Worm (Caenorhabditis elegans) whole organism, L3 larva: ENCODE results near the gene alh-11.

Experiments
- R02D3.7 ChIP-seq: fragments of 150-350 bp; optimal IDR thresholded peaks from 2 replicates; lab custom pipeline; 2014; ENCODE audit warnings: missing biosample characterization, missing genetic modification characterization
- ZK546.5 ChIP-seq: sonication (generic microtip); optimal IDR thresholded peaks from 2 replicates; lab custom pipeline; 2017; ENCODE audit warnings: missing biosample characterization, missing genetic modification characterization
- aly-2 ChIP-seq: fragments of 150-350 bp; optimal IDR thresholded peaks from 2 replicates; lab custom pipeline; 2014; ENCODE audit warnings: missing biosample characterization, missing genetic modification characterization
- ama-1 ChIP-seq: fragments of 150-350 bp; optimal IDR thresholded peaks from 2 replicates; lab custom pipeline; 2018
- ceh-16 ChIP-seq: sonication (generic microtip); optimal IDR thresholded peaks from 2 replicates; lab custom pipeline; 2017; ENCODE audit warnings: missing biosample characterization, missing genetic modification characterization
- ceh-28 ChIP-seq: fragments of 150-350 bp; optimal IDR thresholded peaks from 2 replicates; lab custom pipeline; 2014; ENCODE audit warnings: missing biosample characterization, missing genetic modification reagents, missing genetic modification characterization
- ceh-82 ChIP-seq: fragments of 150-350 bp; optimal IDR thresholded peaks from 2 replicates; lab custom pipeline; 2014; ENCODE audit warnings: missing biosample characterization, missing genetic modification characterization
- daf-12 ChIP-seq: fragments of 150-350 bp; optimal IDR thresholded peaks from 2 replicates; lab custom pipeline; 2014; ENCODE audit warnings: missing biosample characterization, missing genetic modification reagents, missing genetic modification characterization
- elt-1 ChIP-seq: fragments of 150-350 bp; optimal IDR thresholded peaks from 2 replicates; lab custom pipeline; 2014; ENCODE audit warnings: missing biosample characterization, missing genetic modification characterization
- elt-2 ChIP-seq: sonication (generic microtip); optimal IDR thresholded peaks from 2 replicates; lab custom pipeline; 2016; ENCODE audit warnings: missing genetic modification reagents, mild to moderate bottlenecking, missing genetic modification characterization, missing compliant biosample characterization
- elt-3 ChIP-seq, 3 experiments: fragments of 150-350 bp in 1 of 3; sonication (generic microtip) in 2 of 3; optimal IDR thresholded peaks; 2 replicates in 2 of 3; 4 replicates in 1 of 3; lab custom pipeline; 2014 to 2017; ENCODE audit warnings: missing biosample characterization in 3 of 3, missing genetic modification characterization in 3 of 3
- eor-1 ChIP-seq, 2 experiments: fragments of 150-350 bp; optimal IDR thresholded peaks; 2 replicates each; lab custom pipeline; 2014 to 2018; ENCODE audit warnings: missing biosample characterization in 2 of 2, missing genetic modification characterization in 2 of 2
- fkh-10 ChIP-seq: sonication (generic microtip); optimal IDR thresholded peaks from 2 replicates; lab custom pipeline; 2017; ENCODE audit warnings: missing biosample characterization, missing genetic modification reagents, missing genetic modification characterization
- fkh-2 ChIP-seq: fragments of 150-350 bp; optimal IDR thresholded peaks from 2 replicates; lab custom pipeline; 2014; ENCODE audit warnings: missing biosample characterization, missing genetic modification reagents, missing genetic modification characterization
- fos-1 ChIP-seq: fragments of 150-350 bp; optimal IDR thresholded peaks from 2 replicates; lab custom pipeline; 2014; ENCODE audit warnings: missing biosample characterization, missing genetic modification characterization
- hmg-11 ChIP-seq: sonication (generic microtip); optimal IDR thresholded peaks from 2 replicates; lab custom pipeline; 2016; ENCODE audit warnings: missing genetic modification characterization, missing compliant biosample characterization
- jun-1 ChIP-seq: fragments of 150-350 bp; optimal IDR thresholded peaks from 2 replicates; lab custom pipeline; 2014; ENCODE audit warnings: missing biosample characterization, missing genetic modification reagents, missing genetic modification characterization
- lin-39 ChIP-seq: fragments of 150-350 bp; optimal IDR thresholded peaks from 2 replicates; lab custom pipeline; 2018; ENCODE audit warnings: missing biosample characterization, missing genetic modification reagents, missing genetic modification characterization
- lsy-12 ChIP-seq: sonication (generic microtip); optimal IDR thresholded peaks from 2 replicates; lab custom pipeline; 2016; ENCODE audit warnings: mild to moderate bottlenecking, missing genetic modification characterization, missing compliant biosample characterization
- mdl-1 ChIP-seq: fragments of 150-350 bp; optimal IDR thresholded peaks from 2 replicates; lab custom pipeline; 2014; ENCODE audit warnings: missing biosample characterization, missing genetic modification characterization
- mml-1 ChIP-seq: fragments of 150-350 bp; sonication (generic microtip); optimal IDR thresholded peaks from 3 replicates; lab custom pipeline; 2014; ENCODE audit warnings: missing biosample characterization, missing genetic modification characterization
- nfya-1 ChIP-seq: sonication (generic microtip); optimal IDR thresholded peaks from 2 replicates; lab custom pipeline; 2017; ENCODE audit warnings: missing genetic modification characterization, mild to moderate bottlenecking, missing compliant biosample characterization, antibody characterized with exemption, moderate library complexity; ENCODE audit not compliant: insufficient read depth
- nhr-11 ChIP-seq: fragments of 150-350 bp; optimal IDR thresholded peaks from 2 replicates; lab custom pipeline; 2014; ENCODE audit warnings: missing biosample characterization, missing genetic modification characterization
- nhr-12 ChIP-seq: fragments of 150-350 bp; optimal IDR thresholded peaks from 2 replicates; lab custom pipeline; 2014; ENCODE audit warnings: missing biosample characterization, missing genetic modification characterization
- nhr-23 ChIP-seq: fragments of 150-350 bp; optimal IDR thresholded peaks from 2 replicates; lab custom pipeline; 2014; ENCODE audit warnings: missing biosample characterization, missing genetic modification reagents, missing genetic modification characterization
- nhr-237 ChIP-seq: fragments of 150-350 bp; optimal IDR thresholded peaks from 2 replicates; lab custom pipeline; 2014; ENCODE audit warnings: missing biosample characterization, missing genetic modification characterization
- nhr-25 ChIP-seq: sonication (generic microtip); optimal IDR thresholded peaks from 2 replicates; lab custom pipeline; 2017; ENCODE audit warnings: missing biosample characterization, missing genetic modification characterization
- nhr-28 ChIP-seq: fragments of 150-350 bp; optimal IDR thresholded peaks from 2 replicates; lab custom pipeline; 2014; ENCODE audit warnings: missing biosample characterization, missing genetic modification characterization
- nhr-43 ChIP-seq: sonication (generic microtip); optimal IDR thresholded peaks from 2 replicates; lab custom pipeline; 2016; ENCODE audit warnings: mild to moderate bottlenecking, missing genetic modification characterization, missing compliant biosample characterization; ENCODE audit not compliant: poor library complexity, severe bottlenecking
- nhr-67 ChIP-seq: fragments of 150-350 bp; optimal IDR thresholded peaks from 2 replicates; lab custom pipeline; 2014; ENCODE audit warnings: missing biosample characterization, missing genetic modification characterization
- nhr-76 ChIP-seq: fragments of 150-350 bp; sonication (generic microtip); optimal IDR thresholded peaks from 5 replicates; lab custom pipeline; 2014; ENCODE audit warnings: missing biosample characterization, missing genetic modification characterization
- nhr-77 ChIP-seq: fragments of 150-350 bp; optimal IDR thresholded peaks from 2 replicates; lab custom pipeline; 2014; ENCODE audit warnings: missing biosample characterization, missing genetic modification characterization
- pha-4 ChIP-seq: fragments of 150-350 bp; optimal IDR thresholded peaks from 2 replicates; lab custom pipeline; 2014; ENCODE audit warnings: missing biosample characterization, missing genetic modification reagents, missing genetic modification characterization
- pqm-1 ChIP-seq: fragments of 150-350 bp; optimal IDR thresholded peaks from 2 replicates; lab custom pipeline; 2017; ENCODE audit warnings: missing biosample characterization, missing genetic modification characterization, inconsistent platforms
- sea-2 ChIP-seq: fragments of 150-350 bp; sonication (generic microtip); optimal IDR thresholded peaks from 4 replicates; lab custom pipeline; 2014; ENCODE audit warnings: missing biosample characterization, missing genetic modification reagents, missing genetic modification characterization
- skn-1 ChIP-seq: fragments of 150-350 bp; optimal IDR thresholded peaks from 2 replicates; lab custom pipeline; 2014; ENCODE audit warnings: missing biosample characterization, missing genetic modification characterization
- snpc-4 ChIP-seq: fragments of 150-350 bp; optimal IDR thresholded peaks from 2 replicates; lab custom pipeline; 2014; ENCODE audit warnings: missing biosample characterization, missing genetic modification characterization
- tbx-2 ChIP-seq: sonication (generic microtip); optimal IDR thresholded peaks from 2 replicates; lab custom pipeline; 2016; ENCODE audit warnings: mild to moderate bottlenecking, missing genetic modification characterization, missing compliant biosample characterization
- unc-39 ChIP-seq: sonication (generic microtip); optimal IDR thresholded peaks from 4 replicates; lab custom pipeline; 2017; ENCODE audit warnings: missing biosample characterization, missing genetic modification characterization
- unc-62 ChIP-seq: fragments of 150-350 bp; sonication (generic microtip); optimal IDR thresholded peaks from 4 replicates; lab custom pipeline; 2014; ENCODE audit warnings: missing biosample characterization, missing genetic modification reagents, missing genetic modification characterization
- zag-1 ChIP-seq: fragments of 150-350 bp; optimal IDR thresholded peaks from 2 replicates; lab custom pipeline; 2014; ENCODE audit warnings: missing biosample characterization, missing genetic modification characterization
- ztf-11 ChIP-seq: fragments of 150-350 bp; optimal IDR thresholded peaks from 2 replicates; lab custom pipeline; 2014; ENCODE audit warnings: missing biosample characterization, missing genetic modification characterization
- ztf-4 ChIP-seq: fragments of 150-350 bp; optimal IDR thresholded peaks from 2 replicates; lab custom pipeline; 2014; ENCODE audit warnings: missing biosample characterization, missing genetic modification characterization

The alh-11 gene

DNA sequence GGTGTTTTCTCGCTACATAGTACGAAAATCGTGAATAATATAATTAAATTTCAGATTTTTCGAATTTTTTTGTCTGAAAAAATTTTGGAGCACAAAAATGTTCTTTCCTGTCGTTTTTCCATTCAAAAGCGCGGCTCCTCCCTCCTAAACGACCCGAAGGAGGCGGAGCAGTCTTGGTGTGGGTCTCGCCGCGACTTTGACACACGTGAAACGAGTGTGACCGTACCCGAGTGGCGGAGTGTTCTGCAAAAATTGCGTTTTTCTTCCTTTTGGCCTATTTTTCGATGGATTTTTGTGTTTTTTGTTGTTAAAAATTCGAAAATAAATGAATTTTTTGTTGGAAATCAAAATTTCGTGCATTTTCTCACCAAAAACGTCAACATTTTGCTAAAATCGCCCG is 14.9 kb upstream of the alh-11 start, which contains the start of gene snt-2 (continued):
- TF ChIP-seq tbx-2 (tag; lab: Kevin White, UChicago) = no peak
- no peak for TF ChIP-seq mml-1
- peak; percentile 60 for TF ChIP-seq snpc-4
- TF ChIP-seq nhr-43 (tag; lab: Kevin White, UChicago) = no peak
- TF ChIP-seq aly-2 (tag; lab: Kevin White, UChicago) = no peak
- TF ChIP-seq fkh-10 (GFP tag; lab: Kevin White, UChicago) = peak; percentile 56
- TF ChIP-seq nhr-12 (tag; lab: Kevin White, UChicago) = no peak
- no peak for TF ChIP-seq sea-2 (GFP tag; lab: Kevin White, UChicago)
- no peak for TF ChIP-seq ztf-4 (tag; lab: Kevin White, UChicago)
- TF ChIP-seq elt-2 = peak; percentile 71
- peak; percentile 76 for TF ChIP-seq pha-4
- TF ChIP-seq nhr-11 = no peak
- TF ChIP-seq ZK546.5 = no peak
- peak; percentile 29 for TF ChIP-seq ama-1 (lab: Kevin White, UChicago)
- no peak for TF ChIP-seq unc-39
- peak; percentile 29 for TF ChIP-seq pqm-1 (tag; lab: Kevin White, UChicago)
- TF ChIP-seq eor-1 (tag; optimal IDR thresholded peaks at IDR 0.05; lab: Kevin White, UChicago) = no peak

- TF ChIP-seq elt-2 = no peak
- no peak for TF ChIP-seq R02D3.7 (tag; lab: Kevin White, UChicago)
- no peak for TF ChIP-seq nhr-43 (tag; lab: Kevin White, UChicago)
- no peak for TF ChIP-seq ama-1 (lab: Kevin White, UChicago)
- no peak for TF ChIP-seq nhr-23 (tag; lab: Kevin White, UChicago)
- TF ChIP-seq ceh-28 (tag; lab: Kevin White, UChicago) = no peak
- no peak for TF ChIP-seq daf-12 (tag; lab: Kevin White, UChicago)
- no peak for TF ChIP-seq elt-1
- no peak for TF ChIP-seq zag-1
- no peak for TF ChIP-seq fkh-2 (tag; lab: Kevin White, UChicago)
- no peak for TF ChIP-seq nhr-25 (tag; lab: Kevin White, UChicago)
- no peak for TF ChIP-seq tbx-2 (tag; lab: Kevin White, UChicago)
- no peak for TF ChIP-seq snpc-4
- no peak for TF ChIP-seq eor-1 (tag; optimal IDR thresholded peaks at IDR 0.05; lab: Kevin White, UChicago)
- TF ChIP-seq unc-39 = no peak
- no peak for TF ChIP-seq nhr-12 (tag; lab: Kevin White, UChicago)
Measured at ce11 chrIII:790591-790990, 11.9 kb upstream of the alh-11 start.

DNA sequence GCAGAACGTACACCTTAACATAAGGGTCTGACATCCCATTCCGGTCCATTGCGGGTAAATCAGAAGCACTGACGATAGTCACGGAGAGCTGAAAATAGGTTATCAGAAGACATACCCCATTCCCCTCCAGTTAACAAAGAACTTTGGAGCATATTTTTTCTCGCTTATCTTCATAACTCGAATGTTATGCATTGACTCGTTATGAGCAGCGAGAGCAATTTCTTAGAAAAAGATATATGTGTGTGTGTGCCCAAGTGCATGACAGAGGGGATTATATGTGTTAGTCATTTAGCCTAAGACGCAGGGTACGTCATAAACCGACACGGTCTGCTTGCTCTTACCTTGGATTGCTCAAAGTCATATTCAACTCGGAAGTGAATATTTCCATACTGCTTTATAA is 10.9 kb upstream of the alh-11 start:
- TF ChIP-seq jun-1 = no peak
- TF ChIP-seq eor-1 (tag; optimal IDR thresholded peaks at IDR 0.05; lab: Kevin White, UChicago) = no peak
- no peak for TF ChIP-seq pqm-1 (tag; lab: Kevin White, UChicago)
- TF ChIP-seq unc-62 (GFP tag; lab: Kevin White, UChicago) = no peak
- TF ChIP-seq nhr-28 (tag; lab: Kevin White, UChicago) = no peak
- no peak for TF ChIP-seq nhr-76 (tag; lab: Kevin White, UChicago)
- no peak for TF ChIP-seq elt-3 (tag; optimal IDR thresholded peaks at IDR 0.05; lab: Kevin White, UChicago)
- TF ChIP-seq zag-1 = no peak
- no peak for TF ChIP-seq skn-1 (tag; lab: Kevin White, UChicago)
- no peak for TF ChIP-seq nhr-237 (tag; lab: Kevin White, UChicago)

ce11 chrIII:783254-783753 is 4.6 kb upstream of the alh-11 start, which contains the start of the genes dagl-2 and ppm-1.G:
Gene dagl-2 (minus strand): TSS chrIII:783305.
Gene ppm-1.G (plus strand): TSS chrIII:783703.
- TF ChIP-seq nhr-11 = no peak
- TF ChIP-seq elt-3 (tag; optimal IDR thresholded peaks at IDR 0.05; lab: Kevin White, UChicago) = no peak
- TF ChIP-seq nhr-77 (tag; lab: Kevin White, UChicago) = no peak
- TF ChIP-seq nhr-67 (tag; lab: Kevin White, UChicago) = no peak
- TF ChIP-seq nhr-237 (tag; lab: Kevin White, UChicago) = no peak
- TF ChIP-seq nhr-12 (tag; lab: Kevin White, UChicago) = no peak
- peak in 1 of 2 experiments; percentile 2 for TF ChIP-seq eor-1 (tag; optimal IDR thresholded peaks at IDR 0.05; lab: Kevin White, UChicago)
- TF ChIP-seq nfya-1 = peak; percentile 83
- no peak for TF ChIP-seq tbx-2 (tag; lab: Kevin White, UChicago)
- no peak for TF ChIP-seq ceh-82 (tag; lab: Kevin White, UChicago)
- TF ChIP-seq R02D3.7 (tag; lab: Kevin White, UChicago) = no peak
- peak; percentile 44 for TF ChIP-seq nhr-43 (tag; lab: Kevin White, UChicago)
- no peak for TF ChIP-seq ZK546.5
- TF ChIP-seq unc-39 = no peak
- TF ChIP-seq nhr-28 (tag; lab: Kevin White, UChicago) = no peak
- TF ChIP-seq aly-2 (tag; lab: Kevin White, UChicago) = no peak
- no peak for TF ChIP-seq fkh-2 (tag; lab: Kevin White, UChicago)
- peak; percentile 32 for TF ChIP-seq lin-39 (tag; lab: Kevin White, UChicago)
- no peak for TF ChIP-seq ceh-16 (tag; lab: Kevin White, UChicago)
- TF ChIP-seq lsy-12 (tag; lab: Kevin White, UChicago) = no peak
- peak; percentile 22 for TF ChIP-seq ceh-28 (tag; lab: Kevin White, UChicago)
- no peak for TF ChIP-seq sea-2 (GFP tag; lab: Kevin White, UChicago)
- TF ChIP-seq skn-1 (tag; lab: Kevin White, UChicago) = peak; percentile 24
- no peak for TF ChIP-seq fos-1 (tag; lab: Kevin White, UChicago)
- no peak for TF ChIP-seq mdl-1 (tag; lab: Kevin White, UChicago)
- peak; percentile 48 for TF ChIP-seq hmg-11
- no peak for TF ChIP-seq nhr-76 (tag; lab: Kevin White, UChicago)
- TF ChIP-seq elt-1 = no peak
- peak; percentile 25 for TF ChIP-seq elt-2
- TF ChIP-seq fkh-10 (GFP tag; lab: Kevin White, UChicago) = no peak
- no peak for TF ChIP-seq ztf-11 (tag; lab: Kevin White, UChicago)
- peak; percentile 32 for TF ChIP-seq pqm-1 (tag; lab: Kevin White, UChicago)
- no peak for TF ChIP-seq daf-12 (tag; lab: Kevin White, UChicago)
- no peak for TF ChIP-seq mml-1
- TF ChIP-seq pha-4 = peak; percentile 83
